Fruit fly (Drosophila melanogaster): ENCODE measurements around the gene CG14362.

DNA sequence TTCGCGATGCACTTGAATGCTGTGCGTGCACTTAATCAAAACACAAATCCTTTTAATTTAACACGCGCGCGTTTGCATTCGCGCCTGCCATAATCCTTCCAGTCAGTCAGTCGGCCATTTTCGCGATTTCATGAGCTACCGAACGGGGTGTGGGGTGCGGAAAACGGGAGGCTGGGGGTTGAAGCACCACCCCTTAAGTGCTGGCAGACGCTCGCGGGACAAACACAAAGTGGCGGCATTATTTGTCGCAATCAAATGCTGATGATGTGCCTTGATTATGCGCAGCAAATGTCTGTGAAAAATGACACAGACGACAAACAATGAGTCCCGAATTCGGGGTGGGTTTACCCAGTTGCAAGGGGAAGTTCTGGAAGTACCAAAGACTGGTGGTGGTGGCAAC lies 40.3 kb upstream of the CG14362 start:
- TF ChIP-seq Sin3A (optimal IDR thresholded peaks at IDR 0.05) (no peak), h (optimal IDR thresholded peaks at IDR 0.05) (no peak)

Measured in Kc167 (cell line).